Worm (Caenorhabditis elegans): Measurements from ENCODE around the gene F35B12.10.
A peak's percentile ranks its signal among the peaks of the same experiment; 100 is the strongest.

F35B12.10 gene

ce11 chrV:11610481-11610880 lies 18.6 kb downstream of the F35B12.10 start, which contains the start of gene sas-5 (continued):
- 0 out of 2 replicates have a peak, but pooled peaks have one; percentile 9 for TF ChIP-seq php-3 (GFP tag; IDR thresholded peaks at IDR 0.05)
- no peak for TF ChIP-seq daf-12 (tag; optimal IDR thresholded peaks at IDR 0.05)
- TF ChIP-seq arid-1 (GFP tag; conservative IDR thresholded peaks at IDR 0.05), result no peak
- no peak for TF ChIP-seq nhr-25 (tag; optimal IDR thresholded peaks at IDR 0.05; ENCODE audit: borderline replicate concordance, insufficient read depth)
- no peak for TF ChIP-seq nhr-111 (GFP tag; optimal IDR thresholded peaks at IDR 0.05)
- TF ChIP-seq F44E2.7 (GFP tag; IDR thresholded peaks at IDR 0.05), result no peak
- no peak for TF ChIP-seq ceh-62 (tag; optimal IDR thresholded peaks at IDR 0.05)
- TF ChIP-seq jun-1 (tag; optimal IDR thresholded peaks at IDR 0.05), result no peak
- TF ChIP-seq lin-29 (GFP tag; IDR thresholded peaks at IDR 0.05), result no peak
- peak; percentile 54; the same call in 1 of the 2 replicates for TF ChIP-seq dmd-6 (GFP tag; IDR thresholded peaks at IDR 0.05)
- no peak for TF ChIP-seq lin-1 (GFP tag; IDR thresholded peaks at IDR 0.05)
- TF ChIP-seq zfp-3 (GFP tag; conservative IDR thresholded peaks at IDR 0.05), result no peak
- no peak for TF ChIP-seq F37D6.2 (tag; optimal IDR thresholded peaks at IDR 0.05)
- TF ChIP-seq dmd-8 (GFP tag; IDR thresholded peaks at IDR 0.05), result no peak
- peak; percentile 37; the same call in 1 of the 2 replicates for TF ChIP-seq snpc-1.2 (GFP tag; IDR thresholded peaks at IDR 0.05)
- no peak for TF ChIP-seq pha-4 (GFP tag; IDR thresholded peaks at IDR 0.05)
- TF ChIP-seq pha-4 (tag; optimal IDR thresholded peaks at IDR 0.05), result no peak
- no peak for TF ChIP-seq ZK546.5 (tag; optimal IDR thresholded peaks at IDR 0.05)
- TF ChIP-seq ztf-11 (tag; optimal IDR thresholded peaks at IDR 0.05), result no peak
- TF ChIP-seq mxl-3 (GFP tag; optimal IDR thresholded peaks at IDR 0.05), result no peak
- TF ChIP-seq spr-1 (tag; optimal IDR thresholded peaks at IDR 0.05), result peak; percentile 57
- TF ChIP-seq rbr-2 (tag; optimal IDR thresholded peaks at IDR 0.05), result peak; percentile 44
- TF ChIP-seq hlh-30 (tag; optimal IDR thresholded peaks at IDR 0.05; ENCODE audit: insufficient read depth), result peak; percentile 72
- no peak for TF ChIP-seq ama-1 (optimal IDR thresholded peaks at IDR 0.05)
- peak; percentile 8 for TF ChIP-seq nhr-28 (tag; optimal IDR thresholded peaks at IDR 0.05)
- TF ChIP-seq zag-1 (tag; optimal IDR thresholded peaks at IDR 0.05), result no peak
- no peak for TF ChIP-seq ceh-44 (GFP tag; IDR thresholded peaks at IDR 0.05)
- peak; percentile 74 for TF ChIP-seq mep-1 (tag; optimal IDR thresholded peaks at IDR 0.05)
- peak; percentile 22 for TF ChIP-seq F10B5.3 (tag; optimal IDR thresholded peaks at IDR 0.05)
- TF ChIP-seq dve-1 (tag; optimal IDR thresholded peaks at IDR 0.05; ENCODE audit: insufficient read depth), result peak; percentile 58
- no peak for TF ChIP-seq F26F4.8 (GFP tag; conservative IDR thresholded peaks at IDR 0.05)
- TF ChIP-seq ZK337.2 (GFP tag; IDR thresholded peaks at IDR 0.05), result no peak
- TF ChIP-seq nhr-77 (tag; optimal IDR thresholded peaks at IDR 0.05), result no peak
- TF ChIP-seq madf-9 (GFP tag; conservative IDR thresholded peaks at IDR 0.05), result no peak
- no peak for TF ChIP-seq gei-8 (GFP tag; optimal IDR thresholded peaks at IDR 0.05)
- TF ChIP-seq hmg-1.1 (GFP tag; IDR thresholded peaks at IDR 0.05), result peak; percentile 79
- peak; percentile 88 for TF ChIP-seq duxl-1 (tag; optimal IDR thresholded peaks at IDR 0.05; ENCODE audit: poor library complexity)
- no peak; the same call in 1 of the 2 replicates for TF ChIP-seq vab-7 (GFP tag; IDR thresholded peaks at IDR 0.05)
- TF ChIP-seq sdz-12 (GFP tag; optimal IDR thresholded peaks at IDR 0.05), result no peak
- peak; percentile 95 for TF ChIP-seq mes-2 (tag; optimal IDR thresholded peaks at IDR 0.05; ENCODE audit: poor library complexity, severe bottlenecking)
- TF ChIP-seq nhr-76 (tag; optimal IDR thresholded peaks at IDR 0.05), result no peak
- no peak for TF ChIP-seq Y75B8A.6 (GFP tag; IDR thresholded peaks at IDR 0.05)
- TF ChIP-seq R02D3.7 (tag; optimal IDR thresholded peaks at IDR 0.05), result no peak
- no peak for TF ChIP-seq nhr-10 (tag; optimal IDR thresholded peaks at IDR 0.05)
- peak in 1 of 2 experiments; percentile 54 for TF ChIP-seq hif-1 (tag; optimal IDR thresholded peaks at IDR 0.05)
- no peak for TF ChIP-seq zip-11 (GFP tag; IDR thresholded peaks at IDR 0.05)
- TF ChIP-seq zip-2 (tag; optimal IDR thresholded peaks at IDR 0.05), result no peak
- no peak for TF ChIP-seq egl-27 (tag; optimal IDR thresholded peaks at IDR 0.05)
- no peak for TF ChIP-seq tag-97 (GFP tag; IDR thresholded peaks at IDR 0.05)
- TF ChIP-seq T26A8.4 (GFP tag; IDR thresholded peaks at IDR 0.05), result no peak; the same call in 1 of the 2 replicates
- peak; percentile 46 for TF ChIP-seq nhr-6 (tag; optimal IDR thresholded peaks at IDR 0.05)
- TF ChIP-seq D1046.2 (GFP tag; IDR thresholded peaks at IDR 0.05), result no peak

All from whole organism, L4 larva.